Fruit fly (Drosophila melanogaster) whole organism, embryonic: ENCODE data around the gene Muc4B.

Source experiments
- CG2202 ChIP-seq: fragments of 200-800 bp; sonication (Bioruptor generic); optimal IDR thresholded peaks from 2 replicates; lab custom pipeline; 2018; ENCODE audit warnings: missing biosample characterization, mild to moderate bottlenecking, missing genetic modification characterization
- Dref ChIP-seq: fragments of 200-800 bp; sonication (Bioruptor generic); IDR thresholded peaks from 2 replicates; pipeline ENCODE4 v1.3.6; 2022; ENCODE audit warnings: missing biosample characterization, missing genetic modification characterization
- chn ChIP-seq: fragments of 200-800 bp; sonication (Bioruptor generic); optimal IDR thresholded peaks from 2 replicates; lab custom pipeline; 2016; ENCODE audit warnings: missing biosample characterization, missing genetic modification characterization

DNA sequence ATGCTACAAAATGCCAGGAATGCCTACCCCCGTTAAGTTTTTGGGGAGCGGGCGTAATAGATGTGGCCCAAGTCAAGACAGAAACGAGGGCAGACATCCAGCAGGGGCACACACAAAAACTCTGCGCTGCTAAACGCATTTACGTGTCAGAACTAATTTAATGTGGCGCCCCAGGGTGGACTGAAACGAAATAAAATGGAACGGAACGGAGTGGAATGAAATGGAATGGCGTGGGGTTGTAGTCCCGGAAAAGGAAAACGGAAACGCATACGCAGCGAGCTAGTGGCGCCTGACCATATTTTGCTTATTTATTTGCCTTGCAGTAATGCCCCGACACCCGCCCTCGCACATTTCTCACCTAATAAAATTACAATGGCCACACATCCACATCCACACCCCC is 27.6 kb upstream of the Muc4B start:
- TF ChIP-seq Dref (GFP tag; lab: Robert Waterston, UW) (no peak), chn (GFP tag; lab: Kevin White, UChicago) (no peak), CG2202 (tag; lab: Kevin White, UChicago) (no peak)
